Worm (Caenorhabditis elegans): ENCODE results near the gene fbxb-103.

DNA sequence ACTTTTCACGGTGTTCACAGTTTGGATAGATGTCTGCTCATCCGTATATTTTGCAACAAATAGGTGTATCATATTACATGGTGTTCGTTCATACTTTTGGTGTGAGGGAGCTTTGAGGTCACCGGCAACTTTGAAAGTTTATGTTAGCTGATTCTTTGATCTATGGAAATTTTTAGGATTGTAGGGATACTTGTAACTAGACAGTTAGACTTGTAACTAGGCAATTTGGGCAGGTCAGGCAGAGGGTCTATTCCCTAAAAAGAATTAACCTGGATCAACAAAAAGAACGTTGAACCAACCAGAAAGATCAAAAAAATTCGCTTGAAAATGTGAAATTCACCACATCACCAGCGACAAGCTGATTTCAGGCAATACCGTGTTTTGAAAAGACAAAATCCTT is 13.0 kb upstream of the fbxb-103 start:
- TF ChIP-seq unc-62 (GFP tag; optimal IDR thresholded peaks at IDR 0.05) (no peak), ztf-11 (tag; optimal IDR thresholded peaks at IDR 0.05) (no peak), nhr-237 (tag; optimal IDR thresholded peaks at IDR 0.05) (no peak), pha-4 (tag; optimal IDR thresholded peaks at IDR 0.05) (no peak), snpc-4 (tag; optimal IDR thresholded peaks at IDR 0.05) (no peak), nhr-76 (tag; optimal IDR thresholded peaks at IDR 0.05) (no peak), ceh-83 (GFP tag; optimal IDR thresholded peaks at IDR 0.05) (no peak), lin-13 (tag; optimal IDR thresholded peaks at IDR 0.05) (no peak), nhr-12 (tag; optimal IDR thresholded peaks at IDR 0.05) (no peak), mep-1 (tag; optimal IDR thresholded peaks at IDR 0.05) (no peak), lin-32 (GFP tag; optimal IDR thresholded peaks at IDR 0.05) (no peak), mab-5 (tag; optimal IDR thresholded peaks at IDR 0.05) (no peak)
